Fruit fly (Drosophila melanogaster): ENCODE results near the gene hyx.

Gene hyx

DNA sequence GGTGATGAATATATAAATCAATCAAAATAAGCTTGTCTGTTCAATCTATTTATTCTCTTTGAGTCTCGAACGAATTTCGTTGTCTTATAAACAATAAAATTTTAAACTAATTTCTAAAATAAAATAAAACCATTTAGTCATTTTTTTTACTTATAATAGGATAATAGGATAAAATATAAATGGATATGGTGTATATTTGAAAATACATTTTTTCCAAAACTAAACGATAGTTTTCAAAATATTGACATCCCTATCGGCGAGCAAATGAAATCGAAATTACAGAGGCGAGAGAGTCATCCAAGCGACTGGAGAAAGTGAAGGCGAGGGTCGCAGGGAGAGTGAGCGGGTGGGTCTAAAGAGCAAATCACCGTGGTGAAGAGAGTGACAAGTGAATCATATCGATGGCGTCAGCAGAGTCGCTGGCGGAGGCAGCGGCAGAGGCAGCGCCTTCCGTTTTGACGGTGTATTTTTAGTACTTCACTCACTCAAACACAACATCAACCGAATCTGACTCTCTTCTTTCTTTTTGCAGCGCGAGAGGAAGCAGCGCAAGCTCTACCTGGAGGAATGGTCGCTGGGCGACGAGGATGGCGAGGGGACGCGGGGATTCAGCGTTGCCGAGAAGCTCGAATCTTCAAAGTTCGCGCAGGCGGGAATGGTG is 19.0 kb downstream of the hyx start (continued):
- TF ChIP-seq CG17186 (GFP tag; optimal IDR thresholded peaks at IDR 0.05) (peak; percentile 51), CG11723 (GFP tag; optimal IDR thresholded peaks at IDR 0.05) (peak; percentile 93), CG6689 (GFP tag; IDR thresholded peaks at IDR 0.05) (no peak), gem (tag; optimal IDR thresholded peaks at IDR 0.05) (peak; percentile 100), CG14965 (GFP tag; optimal IDR thresholded peaks at IDR 0.05; ENCODE audit: borderline replicate concordance) (no peak), CG14014 (GFP tag; IDR thresholded peaks at IDR 0.05) (no peak), CG12659 (GFP tag; optimal IDR thresholded peaks at IDR 0.05) (peak; percentile 99), CG16779 (GFP tag; IDR thresholded peaks at IDR 0.05) (no peak), Lpt (GFP tag; optimal IDR thresholded peaks at IDR 0.05) (no peak), Kr (GFP tag; optimal IDR thresholded peaks at IDR 0.05) (peak; percentile 91), crol (GFP tag; IDR thresholded peaks at IDR 0.05) (no peak), CG9215 (GFP tag; IDR thresholded peaks at IDR 0.05) (no peak), E2f2 (GFP tag; IDR thresholded peaks at IDR 0.05) (no peak), D (optimal IDR thresholded peaks at IDR 0.05) (no peak), D (GFP tag; optimal IDR thresholded peaks at IDR 0.05) (peak; percentile 95), CG9932 (GFP tag; IDR thresholded peaks at IDR 0.05) (no peak), rib (GFP tag; IDR thresholded peaks at IDR 0.05) (no peak), ERR (GFP tag; optimal IDR thresholded peaks at IDR 0.05) (peak; percentile 58), CG18262 (tag; optimal IDR thresholded peaks at IDR 0.05) (peak; percentile 100), en (GFP tag; optimal IDR thresholded peaks at IDR 0.05) (no peak), bcd (GFP tag; optimal IDR thresholded peaks at IDR 0.05) (peak; percentile 97), gsb-n (tag; optimal IDR thresholded peaks at IDR 0.05) (peak; percentile 99), kah (GFP tag; optimal IDR thresholded peaks at IDR 0.05) (peak; percentile 92), sima (GFP tag; optimal IDR thresholded peaks at IDR 0.05) (no peak), pros (GFP tag; optimal IDR thresholded peaks at IDR 0.05) (peak; percentile 90), CG18476 (GFP tag; optimal IDR thresholded peaks at IDR 0.05) (peak; percentile 90), CG3163 (GFP tag; optimal IDR thresholded peaks at IDR 0.05) (peak; percentile 96), CG10979 (tag; optimal IDR thresholded peaks at IDR 0.05) (peak; percentile 99), dmrt99B (tag; optimal IDR thresholded peaks at IDR 0.05) (peak; percentile 98), Blimp-1 (GFP tag; optimal IDR thresholded peaks at IDR 0.05) (peak; percentile 100), bowl (GFP tag; IDR thresholded peaks at IDR 0.05) (no peak), CG10959 (GFP tag; IDR thresholded peaks at IDR 0.05) (no peak), ab (GFP tag; optimal IDR thresholded peaks at IDR 0.05) (no peak), crp (GFP tag; optimal IDR thresholded peaks at IDR 0.05) (peak in 1 of 2 experiments; percentile 66), wdn (GFP tag; IDR thresholded peaks at IDR 0.05) (no peak), sob (GFP tag; IDR thresholded peaks at IDR 0.05) (no peak), Opbp (GFP tag; IDR thresholded peaks at IDR 0.05; ENCODE audit: partially characterized antibody) (no peak), CG11093 (GFP tag; IDR thresholded peaks at IDR 0.05) (peak; percentile 85), CG33557 (GFP tag; optimal IDR thresholded peaks at IDR 0.05) (peak; percentile 100), ewg (GFP tag; optimal IDR thresholded peaks at IDR 0.05) (peak; percentile 81), cad (GFP tag; optimal IDR thresholded peaks at IDR 0.05) (no peak), CG42726 (GFP tag; IDR thresholded peaks at IDR 0.05; ENCODE audit: partially characterized antibody) (no peak), CG12236 (GFP tag; optimal IDR thresholded peaks at IDR 0.05) (peak; percentile 24), her (GFP tag; optimal IDR thresholded peaks at IDR 0.05) (no peak), Meics (GFP tag; optimal IDR thresholded peaks at IDR 0.05) (peak; percentile 99), mld (GFP tag; IDR thresholded peaks at IDR 0.05; ENCODE audit: partially characterized antibody) (no peak), Taf1 (GFP tag; IDR thresholded peaks at IDR 0.05) (no peak), zf30C (GFP tag; optimal IDR thresholded peaks at IDR 0.05) (no peak), vvl (GFP tag; IDR thresholded peaks at IDR 0.05) (no peak), NfI (GFP tag; optimal IDR thresholded peaks at IDR 0.05) (peak; percentile 97), CG14441 (GFP tag; IDR thresholded peaks at IDR 0.05) (no peak)
